Fruit fly (Drosophila melanogaster) whole organism, pupa: ENCODE measurements around the gene Npc2d.

Source experiments
- CG17806 ChIP-seq: fragments of 200-800 bp; sonication (Bioruptor generic); optimal IDR thresholded peaks from 2 replicates; lab custom pipeline; 2018; ENCODE audit warnings: missing biosample characterization, mild to moderate bottlenecking, missing genetic modification characterization, moderate library complexity
- CG9948 ChIP-seq: fragments of 200-800 bp; sonication (Bioruptor generic); optimal IDR thresholded peaks from 2 replicates; lab custom pipeline; 2018; ENCODE audit warnings: missing biosample characterization, mild to moderate bottlenecking, missing genetic modification characterization, moderate library complexity
- EcR ChIP-seq: fragments of 200-800 bp; sonication (Bioruptor generic); optimal IDR thresholded peaks from 3 replicates; lab custom pipeline; 2019; ENCODE audit warnings: missing biosample characterization, missing genetic modification characterization, mild to moderate bottlenecking, moderate library complexity, missing genetic modification reagents
- Pif1A ChIP-seq: fragments of 200-800 bp; sonication (Bioruptor generic); optimal IDR thresholded peaks from 3 replicates; lab custom pipeline; 2016; ENCODE audit warnings: missing biosample characterization, missing genetic modification characterization
- Snoo ChIP-seq: fragments of 200-800 bp; sonication (Bioruptor generic); optimal IDR thresholded peaks from 3 replicates; lab custom pipeline; 2017; ENCODE audit warnings: missing biosample characterization, mild to moderate bottlenecking, missing genetic modification characterization, inconsistent platforms
- fd96Ca ChIP-seq: fragments of 200-800 bp; sonication (Bioruptor generic); IDR thresholded peaks from 3 replicates; pipeline ENCODE4 v1.3.6; 2022; ENCODE audit warnings: missing biosample characterization, missing genetic modification characterization
- gl ChIP-seq: fragments of 200-800 bp; sonication (Bioruptor generic); optimal IDR thresholded peaks from 2 replicates; lab custom pipeline; 2018; ENCODE audit warnings: missing biosample characterization, mild to moderate bottlenecking, missing genetic modification characterization

DNA sequence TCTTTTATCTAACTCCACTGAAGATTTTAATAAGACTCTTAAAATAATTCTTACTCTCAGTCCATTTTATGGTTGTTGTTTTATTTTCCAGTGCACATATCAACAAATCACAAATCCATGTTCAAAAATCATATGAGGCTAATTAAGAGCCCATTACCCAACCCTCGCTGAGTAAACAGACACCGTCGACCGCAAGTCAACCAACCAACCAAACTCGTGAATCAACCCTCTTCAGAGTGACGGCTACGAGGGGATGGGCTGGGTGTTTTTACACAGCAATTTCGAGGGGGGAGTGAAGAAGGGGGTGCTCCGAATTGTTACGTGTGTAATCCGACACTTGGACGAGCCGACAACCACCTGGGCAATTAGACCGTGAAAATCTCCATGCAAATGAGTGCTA, 12.9 kb upstream of the Npc2d start:
- TF ChIP-seq CG9948 (tag; lab: Kevin White, UChicago) (no peak), CG17806 (tag; lab: Kevin White, UChicago) (no peak), fd96Ca (GFP tag; lab: Robert Waterston, UW) (no peak), EcR (GFP tag; lab: Kevin White, UChicago) (no peak), gl (no peak), Snoo (no peak), Pif1A (GFP tag; lab: Kevin White, UChicago) (no peak)
